Fruit fly (Drosophila melanogaster) ovary, adult (tissue): ENCODE measurements around the gene eRF3.

ENCODE experiments used
- CG17801 ChIP-seq: fragments of 200-800 bp; optimal IDR thresholded peaks from 2 replicates; lab custom pipeline; 2019; ENCODE audit warnings: missing biosample characterization, mild to moderate bottlenecking, missing genetic modification characterization, moderate library complexity; ENCODE audit not compliant: partially characterized antibody

The eRF3 gene

dm6 chr2L:12433712-12434534 lies at the start of gene eRF3:
eRF3 (plus strand) TSS chr2L:12434452.
- TF ChIP-seq CG17801, result peak; percentile 84

DNA sequence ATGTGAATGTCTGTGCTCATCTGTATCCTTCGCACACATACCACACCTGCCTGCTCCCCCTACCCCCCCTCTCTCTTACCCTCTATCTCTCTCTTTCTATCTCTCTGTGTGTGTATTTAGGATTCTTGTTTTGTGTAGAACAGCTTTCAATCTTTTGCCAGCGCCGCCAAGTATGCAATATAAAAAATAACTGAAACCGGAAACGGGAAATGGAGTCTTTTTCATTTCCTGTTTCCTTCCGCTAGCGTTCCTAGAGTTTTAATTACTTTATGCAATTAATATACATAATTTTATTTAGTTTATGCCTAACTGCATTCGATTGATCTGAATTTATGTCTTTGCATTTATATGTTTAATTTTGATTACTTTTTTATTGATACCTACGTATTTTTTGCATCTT lies 41.8 kb upstream of the eRF3 start:
- peak; percentile 23 for TF ChIP-seq CG17801

DNA sequence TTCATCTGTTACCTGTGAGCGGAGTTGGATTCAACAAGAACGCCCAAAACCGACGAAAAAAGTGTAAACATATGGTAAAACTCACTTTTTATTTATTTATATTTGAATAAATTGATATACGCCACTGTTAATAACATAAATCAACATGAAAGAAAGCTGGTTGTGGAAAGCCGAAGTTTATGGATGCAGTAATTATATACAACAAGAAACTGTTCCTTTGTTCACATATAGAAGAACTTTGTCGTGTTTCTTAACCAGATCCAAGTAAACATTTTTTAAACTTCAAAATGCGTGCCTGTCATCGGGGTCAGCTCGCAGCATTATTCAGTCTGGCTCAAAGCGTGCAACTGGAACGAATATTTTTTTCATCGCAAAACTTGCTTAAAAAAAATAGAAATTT lies 36.3 kb upstream of the eRF3 start, which contains the start of gene Pkd2:
Gene Pkd2, plus strand, starts transcription at position 301 of the 400 bp plus-strand sequence.
- TF ChIP-seq CG17801, result no peak

- TF ChIP-seq CG17801, result peak; percentile 35
These were observed 29.6 kb upstream of the eRF3 start for dm6 chr2L:12404555-12405077.

DNA sequence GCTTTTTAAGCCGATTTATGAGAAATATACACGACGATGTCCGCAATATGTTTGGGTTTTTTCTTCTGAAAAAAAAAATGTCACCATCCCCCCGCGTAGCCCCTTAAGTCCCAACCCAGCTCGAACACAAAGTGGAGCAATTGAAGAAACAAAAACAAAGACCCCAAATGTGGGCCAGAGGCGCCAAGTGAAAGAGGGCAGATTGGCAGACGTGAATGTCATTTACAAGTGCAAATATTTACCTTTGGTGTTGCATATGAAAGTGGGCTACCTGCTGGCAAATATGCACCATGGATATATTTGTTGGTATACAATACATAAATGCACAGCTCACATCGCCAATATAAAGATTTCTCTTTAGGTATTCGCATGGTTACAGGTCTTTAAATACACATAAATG lies 23.6 kb upstream of the eRF3 start:
- no peak for TF ChIP-seq CG17801

DNA sequence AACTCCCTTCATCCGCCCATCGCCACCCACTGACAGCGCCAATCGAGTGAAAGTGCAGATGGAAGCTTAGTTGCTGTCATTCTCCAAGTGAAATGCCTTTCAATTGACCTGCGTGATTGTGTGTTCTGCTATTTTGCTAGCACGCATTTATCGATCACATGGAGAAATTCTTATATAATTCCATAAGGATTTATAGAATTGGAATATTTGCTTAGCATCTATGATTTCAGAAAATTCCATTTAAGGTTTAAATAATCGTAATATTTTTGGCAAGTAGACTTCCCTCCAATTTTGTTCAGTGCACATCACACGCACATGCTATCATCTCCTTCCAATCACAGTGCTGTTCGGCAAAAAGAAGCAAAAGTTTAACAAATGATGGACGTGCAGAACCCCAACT lies 20.4 kb upstream of the eRF3 start:
- no peak for TF ChIP-seq CG17801

DNA sequence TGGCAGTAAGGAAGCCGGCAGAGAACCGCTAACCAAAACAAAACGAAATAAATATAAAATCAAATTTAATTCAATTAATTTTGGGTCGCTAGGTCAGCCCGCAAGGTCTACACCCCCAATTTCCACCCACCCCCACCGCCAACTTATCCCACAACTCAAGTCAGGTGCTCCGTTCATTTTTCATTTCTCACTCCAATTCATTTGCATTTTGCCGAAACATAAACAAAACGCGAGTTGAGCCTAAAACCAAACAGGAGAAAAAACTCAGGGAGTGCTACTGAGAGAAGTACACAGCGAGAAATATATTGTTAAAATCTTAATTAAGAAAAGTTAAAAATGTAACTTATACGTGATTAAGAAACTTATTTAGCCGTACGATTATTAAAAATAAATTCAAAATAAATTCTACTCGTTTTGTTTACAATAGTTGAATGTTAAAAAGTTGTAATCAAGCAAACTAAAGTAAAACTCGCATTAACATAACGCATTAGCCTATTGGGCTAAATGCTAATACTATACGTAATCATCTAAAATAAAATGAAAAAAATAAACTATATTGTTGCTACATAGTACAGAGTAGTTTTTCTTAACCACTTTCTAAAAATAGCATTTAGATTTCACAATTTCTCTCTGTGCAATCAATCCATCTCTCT lies 18.6 kb upstream of the eRF3 start:
- TF ChIP-seq CG17801, result no peak

- no peak for TF ChIP-seq CG17801
These were observed 13.1 kb upstream of the eRF3 start for dm6 chr2L:12421188-12421587.

DNA sequence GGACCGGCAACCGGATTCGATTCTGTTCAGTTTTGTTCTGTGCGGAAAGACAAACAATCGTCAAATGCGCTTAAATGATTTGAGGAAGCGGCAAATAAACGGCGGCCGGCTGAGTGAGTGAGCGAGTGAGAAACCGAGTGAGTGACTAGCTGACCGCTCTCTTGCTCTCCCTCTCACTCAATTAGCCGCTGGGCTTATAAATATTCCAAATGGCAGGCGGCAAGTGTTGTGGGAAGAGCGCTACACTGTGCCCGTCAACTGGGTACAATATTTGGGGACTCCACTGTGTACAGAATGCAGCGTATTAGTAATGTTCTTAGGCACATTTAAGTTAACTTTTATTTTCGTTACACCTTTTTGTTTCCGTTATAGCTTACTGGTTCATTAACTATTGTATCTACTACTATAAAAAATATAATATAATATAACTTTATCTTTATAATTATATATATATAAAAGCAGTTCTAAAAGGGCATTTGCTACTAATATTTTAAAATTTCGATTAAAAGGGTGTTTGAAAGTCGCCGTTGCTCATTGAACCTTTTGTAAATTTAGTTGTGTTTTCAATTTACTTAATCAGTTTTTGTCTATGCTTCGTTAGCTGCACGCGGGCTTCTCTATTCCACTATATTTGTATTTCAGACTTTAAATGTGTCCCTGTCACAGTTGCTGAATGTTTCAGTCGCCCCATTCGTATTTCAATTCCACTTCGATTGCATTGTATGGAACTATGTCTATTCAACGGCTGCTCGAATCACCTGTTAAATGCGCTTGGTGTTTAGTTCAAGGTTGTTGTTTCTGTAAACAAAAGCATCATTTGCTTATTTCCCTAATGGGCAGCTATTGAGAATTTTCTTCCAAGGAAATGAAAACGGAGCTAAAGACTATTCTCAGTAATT lies 12.2 kb upstream of the eRF3 start:
- no peak for TF ChIP-seq CG17801

DNA sequence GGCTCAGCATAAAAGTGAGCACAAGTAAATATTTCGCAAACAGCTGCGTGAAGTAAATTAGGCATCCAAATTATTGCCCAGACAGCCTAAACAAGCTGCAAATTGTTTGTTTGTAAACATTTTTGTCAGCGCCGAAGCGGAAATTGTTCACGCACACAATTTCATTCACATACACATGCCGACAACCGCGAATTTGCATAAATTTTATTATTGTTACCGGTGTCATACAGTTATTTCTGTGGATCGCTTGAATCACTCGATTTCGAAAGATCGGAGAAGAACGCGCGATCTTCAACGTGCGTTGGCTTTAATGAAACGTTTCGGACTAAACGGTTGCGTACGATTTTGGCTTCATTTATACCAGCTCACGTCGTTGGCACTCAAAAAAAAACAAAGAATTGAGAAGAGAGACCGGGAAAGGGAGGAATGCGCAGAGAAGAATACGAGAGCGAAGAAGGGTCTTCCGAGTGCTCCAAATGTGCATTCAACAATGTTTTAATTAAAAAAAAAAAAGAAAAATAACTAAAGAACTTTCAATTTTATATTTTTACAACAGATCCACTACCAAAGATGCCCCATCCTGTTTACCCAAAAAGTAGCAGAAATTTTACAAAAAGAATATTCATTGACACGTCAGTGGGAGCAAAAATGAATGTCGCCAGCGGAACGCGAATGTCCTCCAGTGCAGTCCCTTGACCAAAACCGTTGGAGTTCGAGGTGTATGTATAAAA lies 11.0 kb upstream of the eRF3 start, which contains the start of gene vir-1:
Gene vir-1, minus strand, starts transcription at position 334 of the 731 bp plus-strand sequence.
- no peak for TF ChIP-seq CG17801

DNA sequence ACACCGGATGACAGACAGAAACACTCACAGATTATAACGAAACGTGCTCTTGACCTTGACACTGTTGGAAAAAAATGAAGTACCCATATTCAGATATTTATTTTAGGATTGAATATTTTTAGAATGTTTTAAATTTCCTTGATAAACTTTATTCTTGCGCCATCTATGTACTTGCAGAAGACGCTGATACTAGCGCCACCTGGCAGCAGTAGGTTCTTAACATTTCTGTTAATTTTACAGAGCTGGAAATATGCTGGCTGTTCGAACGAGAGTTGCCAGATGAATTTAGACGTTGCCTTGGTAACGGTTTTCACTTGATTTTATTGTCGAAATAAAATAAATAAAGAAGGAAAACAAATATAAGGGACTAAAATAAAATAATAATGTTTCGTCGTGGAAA lies 9.7 kb upstream of the eRF3 start, which contains the start of gene Fam92:
Gene Fam92, plus strand, starts transcription at position 350 of the 400 bp plus-strand sequence.
- TF ChIP-seq CG17801, result no peak

- peak; percentile 81 for TF ChIP-seq CG17801
These were observed 6.7 kb upstream of the eRF3 start, which contains the start of the genes CG5446 and Trm1 for dm6 chr2L:12427487-12428101. CG5446 (minus strand) TSS chr2L:12427709. Trm1 (plus strand) TSS chr2L:12428028.

DNA sequence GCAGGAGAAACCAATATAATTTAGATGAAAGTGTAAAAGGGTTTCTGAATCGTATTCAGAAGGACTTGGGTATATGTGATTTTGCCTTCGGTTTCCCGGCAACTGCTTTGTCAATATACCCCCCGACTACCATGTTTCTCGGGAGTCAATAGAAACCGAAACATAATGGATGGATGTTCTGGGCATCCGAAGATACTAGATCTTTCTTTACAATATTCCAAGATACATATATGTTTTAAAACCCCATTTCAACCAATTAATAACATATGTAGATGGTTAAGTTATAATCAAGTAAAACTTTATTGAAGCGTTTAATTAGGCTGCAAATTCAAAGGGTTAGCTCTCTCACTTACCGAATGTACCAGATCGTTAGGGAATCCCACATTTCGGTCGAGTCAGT lies 3.5 kb upstream of the eRF3 start, which contains the start of gene CG5435:
Gene CG5435, minus strand, starts transcription at position 101 of the 400 bp plus-strand sequence.
- no peak for TF ChIP-seq CG17801

DNA sequence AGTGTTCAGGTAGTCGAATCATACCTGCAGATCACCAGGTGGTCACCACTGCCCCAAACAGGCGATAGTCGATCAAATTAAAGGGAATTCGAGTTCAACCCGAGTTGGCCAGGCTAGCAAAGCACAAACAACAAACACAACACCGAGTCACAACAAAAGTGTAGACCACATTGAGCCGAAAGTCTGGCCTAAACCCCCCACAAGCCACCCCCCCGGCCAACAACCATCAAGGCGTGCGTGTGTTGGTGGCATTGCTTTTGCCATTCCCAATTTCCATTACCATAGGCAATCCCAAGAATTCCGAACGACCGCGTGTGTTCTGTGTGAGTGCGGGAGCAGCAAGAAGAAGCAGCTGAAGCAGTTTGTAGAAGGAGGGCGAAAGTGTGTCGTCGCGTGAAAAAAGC lies 285 bp downstream of the eRF3 start, which contains the start of gene SC35:
Gene SC35, minus strand, starts transcription at position 131 of the 404 bp plus-strand sequence.
- no peak for TF ChIP-seq CG17801

dm6 chr2L:12435428-12435827 lies 1.2 kb downstream of the eRF3 start:
- no peak for TF ChIP-seq CG17801
